Worm (Caenorhabditis elegans) whole organism, L4/young adult: Measurements from ENCODE around the gene F26C11.1.

Experiments used
- W03F9.2 ChIP-seq: fragments of 150-350 bp; optimal IDR thresholded peaks from 2 replicates; lab custom pipeline; 2014; ENCODE audit warnings: missing biosample characterization, missing genetic modification characterization
- him-1 ChIP-seq: sonication (generic microtip); optimal IDR thresholded peaks from 2 replicates; lab custom pipeline; 2016; ENCODE audit warnings: missing genotype, missing genetic modification reagents, missing genetic modification characterization, missing compliant biosample characterization

DNA sequence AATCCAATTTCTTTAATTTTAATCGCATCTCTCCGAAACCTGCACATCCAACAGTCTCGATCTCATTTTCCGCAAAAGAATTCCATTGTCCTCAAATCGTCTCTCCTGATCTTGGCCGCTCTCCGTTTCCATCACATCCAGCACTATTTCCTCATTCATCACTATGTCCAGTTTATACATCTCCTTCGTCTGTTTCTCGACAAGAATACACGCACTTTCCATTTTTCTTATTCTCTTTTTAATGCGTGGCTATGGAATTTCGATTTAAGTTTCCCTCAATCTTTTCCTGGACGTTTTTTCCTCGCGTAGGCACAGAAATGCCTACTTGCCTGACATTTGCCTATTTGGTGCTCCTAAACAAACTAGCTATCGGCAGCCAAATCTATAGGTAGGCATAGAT lies 14.7 kb upstream of the F26C11.1 start:
- TF ChIP-seq W03F9.2 (tag; lab: Kevin White, UChicago) (no peak), him-1 (no peak)
